Fruit fly (Drosophila melanogaster): ENCODE measurements around the gene Hsc70-2.

The Hsc70-2 gene

dm6 chr3R:13032975-13033445 lies 11.5 kb upstream of the Hsc70-2 start (continued):
- no peak for TF ChIP-seq chif (GFP tag; optimal IDR thresholded peaks at IDR 0.05)
- TF ChIP-seq CG17912 (GFP tag; optimal IDR thresholded peaks at IDR 0.05): peak; percentile 31
- no peak for TF ChIP-seq CG10366 (GFP tag; IDR thresholded peaks at IDR 0.05)
- TF ChIP-seq CG12659 (GFP tag; optimal IDR thresholded peaks at IDR 0.05): no peak
- TF ChIP-seq CG18476 (GFP tag; optimal IDR thresholded peaks at IDR 0.05): peak; percentile 12
- no peak for TF ChIP-seq slp2 (GFP tag; optimal IDR thresholded peaks at IDR 0.05)
- TF ChIP-seq Lpt (GFP tag; optimal IDR thresholded peaks at IDR 0.05): no peak
- no peak for TF ChIP-seq CG2120 (GFP tag; optimal IDR thresholded peaks at IDR 0.05)
- TF ChIP-seq CG17829 (tag; optimal IDR thresholded peaks at IDR 0.05): peak; percentile 5
- TF ChIP-seq Myb (GFP tag; optimal IDR thresholded peaks at IDR 0.05): no peak
- no peak for TF ChIP-seq chinmo (GFP tag; IDR thresholded peaks at IDR 0.05; ENCODE audit: partially characterized antibody)
- no peak for TF ChIP-seq Blimp-1 (GFP tag; optimal IDR thresholded peaks at IDR 0.05)
- TF ChIP-seq sna (GFP tag; IDR thresholded peaks at IDR 0.05; ENCODE audit: partially characterized antibody): no peak
- no peak for TF ChIP-seq Oaz (GFP tag; IDR thresholded peaks at IDR 0.05)
- TF ChIP-seq CG6683 (GFP tag; optimal IDR thresholded peaks at IDR 0.05): no peak
- no peak for TF ChIP-seq CG17568 (GFP tag; optimal IDR thresholded peaks at IDR 0.05)
- TF ChIP-seq CG33213 (GFP tag; optimal IDR thresholded peaks at IDR 0.05): peak; percentile 23
- TF ChIP-seq PHDP (tag; optimal IDR thresholded peaks at IDR 0.05): no peak
- peak; percentile 30 for TF ChIP-seq CG10979 (tag; optimal IDR thresholded peaks at IDR 0.05)
- TF ChIP-seq Med (GFP tag): peak; percentile 82
- no peak for TF ChIP-seq luna (GFP tag; optimal IDR thresholded peaks at IDR 0.05)
- peak; percentile 36 for TF ChIP-seq BtbVII (GFP tag; optimal IDR thresholded peaks at IDR 0.05)
- TF ChIP-seq Sin3A (optimal IDR thresholded peaks at IDR 0.05): no peak
- peak; percentile 61 for TF ChIP-seq CG15514 (GFP tag; optimal IDR thresholded peaks at IDR 0.05)
- no peak for TF ChIP-seq CG11723 (GFP tag; optimal IDR thresholded peaks at IDR 0.05)
- no peak for TF ChIP-seq CoRest (tag; optimal IDR thresholded peaks at IDR 0.05)
- no peak for TF ChIP-seq E2f2 (GFP tag; IDR thresholded peaks at IDR 0.05)
- no peak for TF ChIP-seq Dref (GFP tag; IDR thresholded peaks at IDR 0.05)
- no peak for TF ChIP-seq CG4424 (GFP tag; optimal IDR thresholded peaks at IDR 0.05)
- TF ChIP-seq Pdp1 (GFP tag; optimal IDR thresholded peaks at IDR 0.05): no peak
- no peak for TF ChIP-seq maf-S (GFP tag; optimal IDR thresholded peaks at IDR 0.05)
- no peak for TF ChIP-seq Ravus (GFP tag; IDR thresholded peaks at IDR 0.05)
- TF ChIP-seq CG7839 (tag; optimal IDR thresholded peaks at IDR 0.05): no peak
- TF ChIP-seq tna (GFP tag; IDR thresholded peaks at IDR 0.05; ENCODE audit: partially characterized antibody): no peak
- no peak for TF ChIP-seq CG11504 (tag; optimal IDR thresholded peaks at IDR 0.05)
- TF ChIP-seq CG17385 (GFP tag; optimal IDR thresholded peaks at IDR 0.05): peak; percentile 9
- TF ChIP-seq CG34376 (GFP tag; optimal IDR thresholded peaks at IDR 0.05): no peak
- no peak for TF ChIP-seq Lim3 (GFP tag; IDR thresholded peaks at IDR 0.05)
- TF ChIP-seq CG2129 (GFP tag; IDR thresholded peaks at IDR 0.05; ENCODE audit: partially characterized antibody): no peak
- no peak for TF ChIP-seq sens-2 (GFP tag; IDR thresholded peaks at IDR 0.05)
- no peak for TF ChIP-seq p53 (GFP tag; optimal IDR thresholded peaks at IDR 0.05)
- TF ChIP-seq H2.0 (GFP tag; IDR thresholded peaks at IDR 0.05): no peak
- TF ChIP-seq Opbp (GFP tag; IDR thresholded peaks at IDR 0.05; ENCODE audit: partially characterized antibody): no peak
- no peak for TF ChIP-seq disco-r (GFP tag; optimal IDR thresholded peaks at IDR 0.05)
- no peak for TF ChIP-seq klu (GFP tag; IDR thresholded peaks at IDR 0.05)
- peak; percentile 33; the same call in 1 of the 2 replicates for TF ChIP-seq chm (GFP tag; IDR thresholded peaks at IDR 0.05)
- no peak for TF ChIP-seq psq (GFP tag; optimal IDR thresholded peaks at IDR 0.05)
- no peak for TF ChIP-seq pho (GFP tag; optimal IDR thresholded peaks at IDR 0.05)
- TF ChIP-seq Rx (GFP tag; IDR thresholded peaks at IDR 0.05): no peak
- no peak for TF ChIP-seq CG12744 (GFP tag; optimal IDR thresholded peaks at IDR 0.05)
- no peak for TF ChIP-seq ro (GFP tag; IDR thresholded peaks at IDR 0.05)

All from whole organism, embryonic.